Fruit fly (Drosophila melanogaster): ENCODE measurements around the gene mbo.

mbo gene

dm6 chr3R:12656946-12657566 is 21.8 kb downstream of the mbo start (continued):
- no peak for TF ChIP-seq YL-1 (GFP tag; optimal IDR thresholded peaks at IDR 0.05)
- TF ChIP-seq slbo (GFP tag; IDR thresholded peaks at IDR 0.05) = peak; percentile 55
- no peak for TF ChIP-seq CG17328 (GFP tag; IDR thresholded peaks at IDR 0.05)
- no peak for TF ChIP-seq CG10366 (GFP tag; IDR thresholded peaks at IDR 0.05)
- TF ChIP-seq CG9797 (GFP tag; optimal IDR thresholded peaks at IDR 0.05) = no peak
- TF ChIP-seq pzg (GFP tag; optimal IDR thresholded peaks at IDR 0.05) = no peak
- no peak for TF ChIP-seq Mes4 (GFP tag; optimal IDR thresholded peaks at IDR 0.05)
- TF ChIP-seq E2f1 (GFP tag; IDR thresholded peaks at IDR 0.05) = no peak
- no peak for TF ChIP-seq Opbp (GFP tag; IDR thresholded peaks at IDR 0.05; ENCODE audit: partially characterized antibody)
- peak; percentile 40; the same call in 1 of the 2 replicates for TF ChIP-seq CG3847 (GFP tag; IDR thresholded peaks at IDR 0.05)
- no peak for TF ChIP-seq ac (GFP tag; optimal IDR thresholded peaks at IDR 0.05)
- TF ChIP-seq E2f2 (GFP tag; IDR thresholded peaks at IDR 0.05) = no peak
- TF ChIP-seq eyg (GFP tag; optimal IDR thresholded peaks at IDR 0.05) = no peak
- peak; percentile 51 for TF ChIP-seq CG15514 (GFP tag; optimal IDR thresholded peaks at IDR 0.05)
- TF ChIP-seq Optix (GFP tag; IDR thresholded peaks at IDR 0.05) = no peak
- TF ChIP-seq Sox100B (GFP tag; optimal IDR thresholded peaks at IDR 0.05) = no peak
- no peak for TF ChIP-seq GATAe (GFP tag; conservative IDR thresholded peaks at IDR 0.05)
- no peak for TF ChIP-seq Neu2 (GFP tag; optimal IDR thresholded peaks at IDR 0.05; ENCODE audit: borderline replicate concordance)
- no peak for TF ChIP-seq NfI (GFP tag; optimal IDR thresholded peaks at IDR 0.05)
- TF ChIP-seq chn (GFP tag; optimal IDR thresholded peaks at IDR 0.05) = no peak
- peak; percentile 16 for TF ChIP-seq CG7786 (GFP tag; optimal IDR thresholded peaks at IDR 0.05)
- no peak for TF ChIP-seq schlank (tag; optimal IDR thresholded peaks at IDR 0.05)
- no peak for TF ChIP-seq Abd-B (GFP tag; optimal IDR thresholded peaks at IDR 0.05)
- TF ChIP-seq PHDP (tag; optimal IDR thresholded peaks at IDR 0.05) = peak; percentile 16
- peak; percentile 71 for TF ChIP-seq CG9932 (GFP tag; IDR thresholded peaks at IDR 0.05)
- no peak for TF ChIP-seq scrt (GFP tag; optimal IDR thresholded peaks at IDR 0.05)
- TF ChIP-seq CG6854 (GFP tag; optimal IDR thresholded peaks at IDR 0.05) = peak; percentile 28
- TF ChIP-seq gcm (GFP tag; optimal IDR thresholded peaks at IDR 0.05) = no peak
- TF ChIP-seq NC2α (GFP tag; optimal IDR thresholded peaks at IDR 0.05) = no peak
- TF ChIP-seq pb (GFP tag; optimal IDR thresholded peaks at IDR 0.05) = no peak
- TF ChIP-seq CG10543 (GFP tag; optimal IDR thresholded peaks at IDR 0.05) = peak; percentile 14
- TF ChIP-seq hbn (GFP tag; IDR thresholded peaks at IDR 0.05; ENCODE audit: partially characterized antibody) = no peak
- TF ChIP-seq tin (GFP tag; optimal IDR thresholded peaks at IDR 0.05) = no peak
- no peak for TF ChIP-seq amos (GFP tag; IDR thresholded peaks at IDR 0.05; ENCODE audit: partially characterized antibody)
- TF ChIP-seq cg (GFP tag; optimal IDR thresholded peaks at IDR 0.05) = no peak
- TF ChIP-seq CoRest (tag; optimal IDR thresholded peaks at IDR 0.05) = no peak
- TF ChIP-seq CG8290 (GFP tag; optimal IDR thresholded peaks at IDR 0.05) = no peak
- peak in 1 of 2 experiments; percentile 60 for TF ChIP-seq CG8290 (tag; optimal IDR thresholded peaks at IDR 0.05)
- TF ChIP-seq CG4854 (GFP tag; optimal IDR thresholded peaks at IDR 0.05) = no peak
- no peak for TF ChIP-seq nmo (GFP tag; optimal IDR thresholded peaks at IDR 0.05)
- no peak for TF ChIP-seq Dip2 (GFP tag; IDR thresholded peaks at IDR 0.05)
- no peak for TF ChIP-seq CG10959 (GFP tag; IDR thresholded peaks at IDR 0.05)
- no peak for TF ChIP-seq peb (GFP tag; IDR thresholded peaks at IDR 0.05)
- no peak for TF ChIP-seq psq (GFP tag; optimal IDR thresholded peaks at IDR 0.05)
- TF ChIP-seq dm (GFP tag; optimal IDR thresholded peaks at IDR 0.05) = no peak
- no peak; the same call in 1 of the 2 replicates for TF ChIP-seq NFAT (GFP tag; IDR thresholded peaks at IDR 0.05)
- no peak for TF ChIP-seq Pdp1 (GFP tag; optimal IDR thresholded peaks at IDR 0.05)
- TF ChIP-seq CG12104 (GFP tag; optimal IDR thresholded peaks at IDR 0.05) = no peak
- TF ChIP-seq CHES-1-like (GFP tag; optimal IDR thresholded peaks at IDR 0.05) = no peak
- no peak for TF ChIP-seq p53 (GFP tag; optimal IDR thresholded peaks at IDR 0.05)
- TF ChIP-seq croc (GFP tag; conservative IDR thresholded peaks at IDR 0.05) = no peak
